Worm (Caenorhabditis elegans): ENCODE results near the gene nhr-4.

nhr-4 gene

DNA sequence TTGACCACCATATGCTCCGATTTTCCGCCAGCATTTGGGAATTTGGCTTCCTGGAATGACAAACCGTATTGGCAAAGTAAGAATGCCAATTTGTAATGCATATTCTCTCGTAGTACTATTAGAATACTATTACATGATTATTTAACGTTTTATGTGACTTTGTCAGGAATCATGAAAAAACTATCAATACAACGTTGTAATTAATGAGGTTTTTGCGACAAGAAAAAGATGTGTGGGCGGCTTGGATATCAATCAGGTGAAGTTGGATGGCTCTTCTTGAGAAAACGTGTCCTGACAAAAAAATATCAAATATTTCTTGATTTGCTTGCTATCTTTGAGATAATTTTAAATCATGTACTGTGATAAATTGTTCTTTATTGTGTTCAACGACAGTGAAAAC lies 31.1 kb upstream of the nhr-4 start, which contains the start of gene K07F5.7:
Gene K07F5.7, minus strand, starts transcription at position 101 of the 400 bp plus-strand sequence.
- TF ChIP-seq ceh-48 (tag; optimal IDR thresholded peaks at IDR 0.05) (no peak), gmeb-2 (tag; optimal IDR thresholded peaks at IDR 0.05) (no peak), elt-4 (tag; optimal IDR thresholded peaks at IDR 0.05) (no peak), ceh-19 (GFP tag; optimal IDR thresholded peaks at IDR 0.05) (no peak), ceh-31 (tag; optimal IDR thresholded peaks at IDR 0.05) (no peak), lin-11 (tag; optimal IDR thresholded peaks at IDR 0.05) (no peak), ztf-16 (tag; optimal IDR thresholded peaks at IDR 0.05) (no peak), ceh-6 (GFP tag; optimal IDR thresholded peaks at IDR 0.05) (no peak), ceh-30 (tag; optimal IDR thresholded peaks at IDR 0.05) (no peak), fax-1 (tag; optimal IDR thresholded peaks at IDR 0.05) (no peak), che-1 (tag; optimal IDR thresholded peaks at IDR 0.05) (no peak), ceh-9 (tag; optimal IDR thresholded peaks at IDR 0.05) (no peak), ceh-18 (tag; optimal IDR thresholded peaks at IDR 0.05) (no peak), pax-1 (tag; optimal IDR thresholded peaks at IDR 0.05) (no peak), sdc-2 (tag; optimal IDR thresholded peaks at IDR 0.05) (no peak), ceh-22 (tag; optimal IDR thresholded peaks at IDR 0.05) (no peak), Y22D7AL.16 (tag; optimal IDR thresholded peaks at IDR 0.05) (no peak)

DNA sequence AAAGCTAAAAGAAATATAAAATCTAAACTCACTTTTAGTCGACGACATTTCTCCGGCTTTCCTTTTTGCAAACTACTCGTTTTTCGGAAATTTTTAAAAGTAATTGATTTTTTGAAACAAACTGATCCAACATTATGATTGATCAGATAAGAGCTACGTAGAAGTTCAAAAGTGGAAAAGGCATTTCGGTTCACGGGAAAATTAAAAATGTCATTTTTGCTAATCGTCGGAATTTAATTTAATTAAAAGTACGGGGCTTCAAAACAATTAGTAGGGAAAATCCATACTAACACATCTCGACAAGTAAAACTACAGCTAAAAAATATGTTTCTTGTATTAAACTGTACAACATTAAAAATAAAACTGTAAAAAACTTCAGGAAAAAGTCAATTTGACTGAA lies 29.5 kb upstream of the nhr-4 start, which contains the start of gene K07F5.8:
Gene K07F5.8, minus strand, starts transcription at position 101 of the 400 bp plus-strand sequence.
- no peak for TF ChIP-seq syd-9 (tag; optimal IDR thresholded peaks at IDR 0.05)
- TF ChIP-seq eyg-1 (tag; optimal IDR thresholded peaks at IDR 0.05): no peak
- no peak for TF ChIP-seq fkh-10 (GFP tag; optimal IDR thresholded peaks at IDR 0.05)
- no peak for TF ChIP-seq pha-2 (tag; optimal IDR thresholded peaks at IDR 0.05)
- no peak for TF ChIP-seq ceh-31 (tag; optimal IDR thresholded peaks at IDR 0.05)

DNA sequence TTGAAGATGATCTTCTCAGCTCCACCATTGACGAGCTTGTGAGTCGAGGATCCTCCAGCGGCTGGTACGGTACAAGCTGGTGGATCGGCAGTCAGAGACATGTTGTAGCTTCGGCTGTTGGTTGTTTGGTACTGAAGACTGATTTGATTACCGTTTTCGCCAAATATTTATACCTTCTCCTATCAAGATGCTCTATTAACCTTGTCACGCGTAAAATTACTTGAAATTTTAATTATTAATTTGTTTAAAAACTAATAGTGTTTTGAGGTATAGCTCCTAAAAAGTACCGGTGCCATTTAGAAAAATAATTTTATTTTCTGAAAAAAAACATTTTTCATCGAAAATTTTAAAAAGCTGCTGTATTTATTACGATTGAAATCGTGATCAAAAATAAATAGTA lies 28.2 kb upstream of the nhr-4 start, which contains the start of gene ssp-10:
Gene ssp-10, minus strand, starts transcription at position 101 of the 400 bp plus-strand sequence.
- TF ChIP-seq K09A11.1 (tag; optimal IDR thresholded peaks at IDR 0.05; ENCODE audit: insufficient read depth): no peak
- TF ChIP-seq pat-9 (tag; optimal IDR thresholded peaks at IDR 0.05): no peak
- no peak for TF ChIP-seq mec-3 (tag; optimal IDR thresholded peaks at IDR 0.05; ENCODE audit: borderline replicate concordance)
- no peak for TF ChIP-seq pros-1 (tag; optimal IDR thresholded peaks at IDR 0.05)
- TF ChIP-seq ceh-31 (tag; optimal IDR thresholded peaks at IDR 0.05): no peak
- no peak for TF ChIP-seq pha-2 (tag; optimal IDR thresholded peaks at IDR 0.05)
- TF ChIP-seq pqm-1 (tag; optimal IDR thresholded peaks at IDR 0.05): no peak
- TF ChIP-seq lin-11 (tag; optimal IDR thresholded peaks at IDR 0.05): no peak
- no peak for TF ChIP-seq F13H6.1 (tag; optimal IDR thresholded peaks at IDR 0.05)
- no peak for TF ChIP-seq hlh-8 (tag; optimal IDR thresholded peaks at IDR 0.05)

DNA sequence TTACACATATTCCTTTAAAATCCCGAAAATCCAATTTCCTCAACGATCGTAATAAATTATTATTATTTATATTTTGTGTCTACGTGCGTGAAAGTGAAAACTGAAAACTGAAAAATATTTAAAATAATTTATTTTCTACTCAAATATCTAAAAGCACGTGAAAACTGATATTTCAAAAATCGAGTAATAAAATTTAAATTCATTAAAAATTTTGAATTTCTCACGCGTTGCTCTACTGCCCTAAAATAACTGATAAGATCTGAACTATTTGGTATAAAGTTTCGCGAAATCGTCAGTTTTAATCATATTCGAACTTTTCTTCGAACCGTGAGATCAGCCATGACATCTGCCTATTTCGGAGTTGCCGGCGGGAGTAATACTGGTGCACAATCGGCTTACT lies 26.9 kb upstream of the nhr-4 start, which contains the start of gene ssq-1:
Gene ssq-1, plus strand, starts transcription at position 301 of the 400 bp plus-strand sequence.
- TF ChIP-seq K02D7.2 (tag; optimal IDR thresholded peaks at IDR 0.05): no peak
- no peak for TF ChIP-seq C38D4.7 (GFP tag; optimal IDR thresholded peaks at IDR 0.05)
- TF ChIP-seq rnt-1 (tag; optimal IDR thresholded peaks at IDR 0.05): no peak
- no peak for TF ChIP-seq hlh-30 (tag; optimal IDR thresholded peaks at IDR 0.05; ENCODE audit: insufficient read depth)
- TF ChIP-seq ceh-30 (tag; optimal IDR thresholded peaks at IDR 0.05): no peak
- no peak for TF ChIP-seq Y22D7AL.16 (tag; optimal IDR thresholded peaks at IDR 0.05)
- no peak for TF ChIP-seq pros-1 (tag; optimal IDR thresholded peaks at IDR 0.05)
- TF ChIP-seq pat-9 (tag; optimal IDR thresholded peaks at IDR 0.05): no peak
- TF ChIP-seq ceh-2 (tag; optimal IDR thresholded peaks at IDR 0.05): no peak
- no peak for TF ChIP-seq ceh-6 (GFP tag; optimal IDR thresholded peaks at IDR 0.05)
- no peak for TF ChIP-seq sox-2 (GFP tag; IDR thresholded peaks at IDR 0.05)
- no peak for TF ChIP-seq fkh-10 (GFP tag; optimal IDR thresholded peaks at IDR 0.05)
- TF ChIP-seq eyg-1 (tag; optimal IDR thresholded peaks at IDR 0.05): no peak
- TF ChIP-seq C08G9.2 (tag; optimal IDR thresholded peaks at IDR 0.05): no peak
- no peak for TF ChIP-seq T23F11.4 (GFP tag; optimal IDR thresholded peaks at IDR 0.05)
- no peak for TF ChIP-seq K09A11.1 (tag; optimal IDR thresholded peaks at IDR 0.05; ENCODE audit: insufficient read depth)
- TF ChIP-seq ceh-48 (tag; optimal IDR thresholded peaks at IDR 0.05): no peak
- TF ChIP-seq nhr-11 (tag; optimal IDR thresholded peaks at IDR 0.05): no peak
- no peak for TF ChIP-seq ceh-34 (tag; optimal IDR thresholded peaks at IDR 0.05)
